Fruit fly (Drosophila melanogaster) whole organism, prepupa: Measurements from ENCODE around the gene Coq2.
A peak's percentile ranks its signal among the peaks of the same experiment; 100 is the strongest.

ENCODE experiments used
- Blimp-1 ChIP-seq: fragments of 200-800 bp; sonication (Bioruptor generic); optimal IDR thresholded peaks from 3 replicates; lab custom pipeline; 2017; ENCODE audit warnings: missing biosample characterization, missing genetic modification characterization, mild to moderate bottlenecking, moderate library complexity, missing genetic modification reagents
- CG10669 ChIP-seq: fragments of 200-800 bp; sonication (Bioruptor generic); optimal IDR thresholded peaks from 3 replicates; lab custom pipeline; 2018; ENCODE audit warnings: missing biosample characterization, mild to moderate bottlenecking, missing genetic modification characterization, moderate library complexity
- CG11902 ChIP-seq: fragments of 200-800 bp; sonication (Bioruptor generic); optimal IDR thresholded peaks from 3 replicates; lab custom pipeline; 2016; ENCODE audit warnings: missing biosample characterization, missing genetic modification characterization
- CG15336 ChIP-seq: fragments of 200-800 bp; sonication (Bioruptor generic); IDR thresholded peaks from 2 replicates; pipeline ENCODE4 v1.3.6; 2022; ENCODE audit warnings: missing biosample characterization, missing genetic modification characterization
- CG1621 ChIP-seq: fragments of 200-800 bp; sonication (Bioruptor generic); optimal IDR thresholded peaks from 3 replicates; lab custom pipeline; 2018; ENCODE audit warnings: missing biosample characterization, mild to moderate bottlenecking, missing genetic modification characterization
- CG16779 ChIP-seq: fragments of 200-800 bp; sonication (Bioruptor generic); optimal IDR thresholded peaks from 3 replicates; lab custom pipeline; 2017; ENCODE audit warnings: missing biosample characterization, mild to moderate bottlenecking, missing genetic modification characterization
- CG3032 ChIP-seq: fragments of 200-800 bp; optimal IDR thresholded peaks from 2 replicates; lab custom pipeline; 2019; ENCODE audit warnings: missing biosample characterization, mild to moderate bottlenecking, missing genetic modification characterization, moderate library complexity
- CG31627 ChIP-seq: fragments of 200-800 bp; sonication (Bioruptor generic); optimal IDR thresholded peaks from 3 replicates; lab custom pipeline; 2016; ENCODE audit warnings: missing biosample characterization, missing genetic modification characterization
- CG32006 ChIP-seq: fragments of 200-800 bp; sonication (Bioruptor generic); optimal IDR thresholded peaks from 3 replicates; lab custom pipeline; 2017; ENCODE audit warnings: missing biosample characterization, mild to moderate bottlenecking, missing genetic modification characterization
- CG3919 ChIP-seq: fragments of 200-800 bp; sonication (Bioruptor generic); optimal IDR thresholded peaks from 3 replicates; lab custom pipeline; 2016; ENCODE audit warnings: missing biosample characterization, missing genetic modification characterization
- CG4318 ChIP-seq: fragments of 200-800 bp; sonication (Bioruptor generic); optimal IDR thresholded peaks from 3 replicates; lab custom pipeline; 2017; ENCODE audit warnings: missing biosample characterization, mild to moderate bottlenecking, missing genetic modification characterization
- CG6163 ChIP-seq: fragments of 200-800 bp; sonication (Bioruptor generic); IDR thresholded peaks from 3 replicates; pipeline ENCODE4 v1.3.6; 2022; ENCODE audit warnings: missing biosample characterization, missing genetic modification characterization
- CG6276 ChIP-seq: fragments of 200-800 bp; sonication (Bioruptor generic); optimal IDR thresholded peaks from 2 replicates; lab custom pipeline; 2017; ENCODE audit warnings: missing biosample characterization, mild to moderate bottlenecking, missing genetic modification characterization
- CG6792 ChIP-seq: fragments of 200-800 bp; sonication (Bioruptor generic); optimal IDR thresholded peaks from 3 replicates; lab custom pipeline; 2016; ENCODE audit warnings: missing biosample characterization, missing genetic modification characterization
- CG6808 ChIP-seq: fragments of 200-800 bp; sonication (Bioruptor generic); optimal IDR thresholded peaks from 3 replicates; lab custom pipeline; 2017; ENCODE audit warnings: missing biosample characterization, missing genetic modification characterization, mild to moderate bottlenecking, moderate library complexity, missing genetic modification reagents
- CG6854 ChIP-seq: fragments of 200-800 bp; sonication (Bioruptor generic); optimal IDR thresholded peaks from 2 replicates; lab custom pipeline; 2017; ENCODE audit warnings: missing biosample characterization, mild to moderate bottlenecking, missing genetic modification characterization
- CG7368 ChIP-seq: fragments of 200-800 bp; sonication (Bioruptor generic); optimal IDR thresholded peaks from 3 replicates; lab custom pipeline; 2016; ENCODE audit warnings: missing biosample characterization, missing genetic modification characterization
- CG8119 ChIP-seq: fragments of 200-800 bp; sonication (Bioruptor generic); IDR thresholded peaks from 3 replicates; pipeline ENCODE4 v1.3.6; 2022; ENCODE audit warnings: missing biosample characterization, missing genetic modification characterization
- CG8319 ChIP-seq: fragments of 200-800 bp; sonication (Bioruptor generic); optimal IDR thresholded peaks from 3 replicates; lab custom pipeline; 2016; ENCODE audit warnings: missing biosample characterization, missing genetic modification characterization
- CG8632 ChIP-seq: fragments of 200-800 bp; sonication (Bioruptor generic); optimal IDR thresholded peaks from 3 replicates; lab custom pipeline; 2016; ENCODE audit warnings: missing biosample characterization, missing genetic modification characterization
- CG9139 ChIP-seq: fragments of 200-800 bp; sonication (Bioruptor generic); optimal IDR thresholded peaks from 3 replicates; lab custom pipeline; 2017; ENCODE audit warnings: missing biosample characterization, mild to moderate bottlenecking, missing genetic modification characterization
- Eip75B ChIP-seq: fragments of 200-800 bp; sonication (Bioruptor generic); optimal IDR thresholded peaks from 3 replicates; lab custom pipeline; 2016; ENCODE audit warnings: missing biosample characterization, missing genetic modification characterization
- Eip78C ChIP-seq: fragments of 200-800 bp; sonication (Bioruptor generic); peaks from one replicate; lab custom pipeline; 2016; ENCODE audit warnings: missing biosample characterization, missing genetic modification characterization
- Eip93F ChIP-seq: fragments of 200-800 bp; sonication (Bioruptor generic); optimal IDR thresholded peaks from 2 replicates; lab custom pipeline; 2016; ENCODE audit warnings: missing biosample characterization, mild to moderate bottlenecking, missing genetic modification characterization
- Ets21C ChIP-seq: fragments of 200-800 bp; sonication (Bioruptor generic); optimal IDR thresholded peaks from 3 replicates; lab custom pipeline; 2016; ENCODE audit warnings: missing biosample characterization, missing genetic modification characterization
- Ets96B ChIP-seq: fragments of 200-800 bp; optimal IDR thresholded peaks from 2 replicates; lab custom pipeline; 2019; ENCODE audit warnings: missing biosample characterization, mild to moderate bottlenecking, missing genetic modification characterization, moderate library complexity
- Gug ChIP-seq: fragments of 200-800 bp; sonication (Bioruptor generic); IDR thresholded peaks from 2 replicates; pipeline ENCODE4 v1.3.6; 2022; ENCODE audit warnings: missing biosample characterization, missing genetic modification characterization
- Hr38 ChIP-seq: sonication (Bioruptor generic); optimal IDR thresholded peaks from 2 replicates; lab custom pipeline; 2016; ENCODE audit warnings: missing biosample characterization, missing genetic modification characterization
- Hr39 ChIP-seq: fragments of 200-800 bp; sonication (Bioruptor generic); optimal IDR thresholded peaks from 2 replicates; lab custom pipeline; 2016; ENCODE audit warnings: missing biosample characterization, missing genetic modification characterization
- Hr4 ChIP-seq: fragments of 200-800 bp; sonication (Bioruptor generic); optimal IDR thresholded peaks from 3 replicates; lab custom pipeline; 2016; ENCODE audit warnings: missing biosample characterization, missing genetic modification characterization
- Lpt ChIP-seq: fragments of 200-800 bp; sonication (Bioruptor generic); optimal IDR thresholded peaks from 3 replicates; lab custom pipeline; 2016; ENCODE audit warnings: missing biosample characterization, missing genetic modification characterization
- Met ChIP-seq: fragments of 200-800 bp; sonication (Bioruptor generic); optimal IDR thresholded peaks from 3 replicates; lab custom pipeline; 2016; ENCODE audit warnings: missing biosample characterization, missing genetic modification characterization
- Sox102F ChIP-seq: fragments of 200-800 bp; sonication (Bioruptor generic); optimal IDR thresholded peaks from 2 replicates; lab custom pipeline; 2016; ENCODE audit warnings: missing biosample characterization, mild to moderate bottlenecking, missing genetic modification characterization
- Sox14 ChIP-seq: fragments of 200-800 bp; sonication (Bioruptor generic); optimal IDR thresholded peaks from 3 replicates; lab custom pipeline; 2016; ENCODE audit warnings: missing biosample characterization, missing genetic modification characterization
- Sox15 ChIP-seq: fragments of 200-800 bp; sonication (Bioruptor generic); optimal IDR thresholded peaks from 3 replicates; lab custom pipeline; 2016; ENCODE audit warnings: missing biosample characterization, missing genetic modification characterization
- achi ChIP-seq: fragments of 200-800 bp; sonication (Bioruptor generic); optimal IDR thresholded peaks from 3 replicates; lab custom pipeline; 2016; ENCODE audit warnings: missing biosample characterization, missing genetic modification characterization
- cyc ChIP-seq: fragments of 200-800 bp; sonication (Bioruptor generic); optimal IDR thresholded peaks from 3 replicates; lab custom pipeline; 2016; ENCODE audit warnings: missing biosample characterization, missing genetic modification characterization
- dac ChIP-seq: fragments of 200-800 bp; sonication (Bioruptor generic); optimal IDR thresholded peaks from 2 replicates; lab custom pipeline; 2017; ENCODE audit warnings: missing biosample characterization, mild to moderate bottlenecking, missing genetic modification characterization
- dsx ChIP-seq: fragments of 200-800 bp; optimal IDR thresholded peaks from 3 replicates; lab custom pipeline; 2019; ENCODE audit warnings: missing biosample characterization, mild to moderate bottlenecking, missing genetic modification characterization, moderate library complexity; ENCODE audit not compliant: poor library complexity, severe bottlenecking
- esn ChIP-seq: fragments of 200-800 bp; sonication (Bioruptor generic); optimal IDR thresholded peaks from 2 replicates; lab custom pipeline; 2016; ENCODE audit warnings: missing biosample characterization, mild to moderate bottlenecking, missing genetic modification characterization, moderate library complexity
- fd59A ChIP-seq: fragments of 200-800 bp; sonication (Bioruptor generic); optimal IDR thresholded peaks from 2 replicates; lab custom pipeline; 2017; ENCODE audit warnings: missing biosample characterization, mild to moderate bottlenecking, missing genetic modification characterization, missing genetic modification reagents
- fd85E ChIP-seq: fragments of 200-800 bp; sonication (Bioruptor generic); optimal IDR thresholded peaks from 3 replicates; lab custom pipeline; 2016; ENCODE audit warnings: missing biosample characterization, missing genetic modification characterization
- fkh ChIP-seq: fragments of 200-800 bp; sonication (Bioruptor generic); optimal IDR thresholded peaks from 3 replicates; lab custom pipeline; 2017; ENCODE audit warnings: missing biosample characterization, mild to moderate bottlenecking, missing genetic modification characterization, moderate library complexity
- lz ChIP-seq: fragments of 200-800 bp; sonication (Bioruptor generic); optimal IDR thresholded peaks from 3 replicates; lab custom pipeline; 2016; ENCODE audit warnings: missing biosample characterization, missing genetic modification characterization
- net ChIP-seq: fragments of 200-800 bp; sonication (Bioruptor generic); optimal IDR thresholded peaks from 3 replicates; lab custom pipeline; 2016; ENCODE audit warnings: missing biosample characterization, missing genetic modification characterization
- ss ChIP-seq, 2 experiments: fragments of 200-800 bp; sonication (Bioruptor generic); optimal IDR thresholded peaks; 2 replicates in 1 of 2; 3 replicates in 1 of 2; lab custom pipeline; 2017 to 2018; ENCODE audit warnings: mild to moderate bottlenecking in 2 of 2, missing biosample characterization in 2 of 2, missing genetic modification characterization in 2 of 2, moderate library complexity in 1 of 2
- svp ChIP-seq: fragments of 200-800 bp; sonication (Bioruptor generic); peaks from one replicate; lab custom pipeline; 2016; ENCODE audit warnings: missing biosample characterization, missing genetic modification characterization
- topi ChIP-seq: fragments of 200-800 bp; sonication (Bioruptor generic); optimal IDR thresholded peaks from 3 replicates; lab custom pipeline; 2016; ENCODE audit warnings: missing biosample characterization, missing genetic modification characterization
- vri ChIP-seq: fragments of 200-800 bp; sonication (Bioruptor generic); optimal IDR thresholded peaks from 3 replicates; lab custom pipeline; 2016; ENCODE audit warnings: missing biosample characterization, mild to moderate bottlenecking, missing genetic modification characterization

The Coq2 gene

DNA sequence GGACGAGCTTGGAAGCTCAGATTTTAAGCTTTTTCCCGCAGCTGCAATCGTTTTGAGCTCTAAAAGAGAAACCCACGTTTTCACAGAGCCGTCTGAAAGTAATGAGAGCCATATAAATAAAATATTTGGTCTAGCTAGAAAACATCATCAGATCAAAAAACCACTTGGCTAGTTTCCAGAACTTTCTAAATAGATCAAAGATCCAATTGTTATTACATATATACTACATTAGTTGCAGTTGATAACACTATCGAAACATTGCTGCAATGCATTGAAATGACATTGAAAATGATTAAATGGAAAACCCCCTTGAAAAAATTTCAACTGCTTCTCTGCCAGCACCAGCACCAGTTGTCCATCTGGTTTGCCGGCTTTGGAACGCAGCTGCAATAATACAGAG lies 38.6 kb upstream of the Coq2 start (continued):
- TF ChIP-seq net (GFP tag; lab: Kevin White, UChicago) (peak; percentile 95), CG6808 (GFP tag; lab: Kevin White, UChicago) (peak; percentile 68), Blimp-1 (GFP tag; lab: Kevin White, UChicago) (no peak), fd59A (GFP tag; lab: Kevin White, UChicago) (peak; percentile 46), lz (GFP tag; lab: Kevin White, UChicago) (peak; percentile 76), CG9139 (no peak), CG8319 (peak; percentile 90), CG10669 (GFP tag; lab: Kevin White, UChicago) (peak; percentile 78), fkh (GFP tag; lab: Kevin White, UChicago) (no peak), CG6854 (GFP tag; lab: Kevin White, UChicago) (no peak), Hr4 (GFP tag; lab: Kevin White, UChicago) (peak; percentile 97), CG16779 (tag; lab: Kevin White, UChicago) (peak; percentile 82)

dm6 chr3R:8354458-8354857 lies 38.1 kb upstream of the Coq2 start:
- peak; percentile 33 for TF ChIP-seq achi (GFP tag; lab: Kevin White, UChicago)
- no peak for TF ChIP-seq Blimp-1 (GFP tag; lab: Kevin White, UChicago)
- peak; percentile 86 for TF ChIP-seq svp (GFP tag; lab: Kevin White, UChicago)
- no peak for TF ChIP-seq CG3032
- TF ChIP-seq CG4318 = no peak
- TF ChIP-seq CG31627 (GFP tag; lab: Kevin White, UChicago) = peak; percentile 63
- TF ChIP-seq Hr39 (GFP tag; lab: Kevin White, UChicago) = peak; percentile 59
- no peak for TF ChIP-seq CG7368 (GFP tag; lab: Kevin White, UChicago)
- TF ChIP-seq topi (GFP tag; lab: Kevin White, UChicago) = peak; percentile 63
- TF ChIP-seq ss (GFP tag; optimal IDR thresholded peaks at IDR 0.05; lab: Kevin White, UChicago) = no peak
- peak; percentile 44 for TF ChIP-seq Ets21C (GFP tag; lab: Kevin White, UChicago)
- TF ChIP-seq CG6163 (GFP tag; lab: Robert Waterston, UW) = peak; percentile 81
- TF ChIP-seq CG8319 = no peak
- no peak for TF ChIP-seq CG6854 (GFP tag; lab: Kevin White, UChicago)
- TF ChIP-seq CG3919 (GFP tag; lab: Kevin White, UChicago) = no peak
- TF ChIP-seq CG15336 (GFP tag; lab: Robert Waterston, UW) = peak; percentile 68
- peak; percentile 77 for TF ChIP-seq Met (GFP tag; lab: Kevin White, UChicago)
- peak; percentile 16 for TF ChIP-seq Sox15 (GFP tag; lab: Kevin White, UChicago)
- TF ChIP-seq Gug (GFP tag; lab: Robert Waterston, UW) = peak; percentile 38; the same call in 1 of the 2 replicates
- TF ChIP-seq CG1621 (tag; lab: Kevin White, UChicago) = no peak
- peak; percentile 72 for TF ChIP-seq CG8119
- no peak for TF ChIP-seq Hr38 (GFP tag; lab: Kevin White, UChicago)
- no peak for TF ChIP-seq CG32006 (GFP tag; lab: Kevin White, UChicago)
- no peak for TF ChIP-seq dsx (GFP tag; lab: Kevin White, UChicago)
- no peak for TF ChIP-seq CG16779 (tag; lab: Kevin White, UChicago)
- TF ChIP-seq CG6792 = peak; percentile 8
- no peak for TF ChIP-seq CG9139
- TF ChIP-seq CG8632 = peak; percentile 57
- peak; percentile 67 for TF ChIP-seq esn (GFP tag; lab: Kevin White, UChicago)
- no peak for TF ChIP-seq fd85E
- no peak for TF ChIP-seq Ets96B (tag; lab: Kevin White, UChicago)
- peak; percentile 48 for TF ChIP-seq Hr4 (GFP tag; lab: Kevin White, UChicago)
- TF ChIP-seq Sox102F (GFP tag; lab: Kevin White, UChicago) = no peak
- TF ChIP-seq dac = no peak
- TF ChIP-seq vri (GFP tag; lab: Kevin White, UChicago) = peak; percentile 29
- TF ChIP-seq CG11902 (GFP tag; lab: Kevin White, UChicago) = peak; percentile 45
- no peak for TF ChIP-seq Eip75B (GFP tag; lab: Kevin White, UChicago)
- peak; percentile 39 for TF ChIP-seq Sox14
- peak; percentile 7 for TF ChIP-seq CG6276 (GFP tag; lab: Kevin White, UChicago)
- TF ChIP-seq Eip93F (GFP tag; lab: Kevin White, UChicago) = peak; percentile 28
- TF ChIP-seq CG6808 (GFP tag; lab: Kevin White, UChicago) = no peak
- TF ChIP-seq Eip78C (GFP tag; lab: Kevin White, UChicago) = peak; percentile 85
- no peak for TF ChIP-seq Lpt (GFP tag; lab: Kevin White, UChicago)
- peak; percentile 63 for TF ChIP-seq cyc
